Worm (Caenorhabditis elegans) whole organism, L4 larva: ENCODE results near the gene msp-113.

Experiments
- F44E2.7 ChIP-seq: fragments of 200-800 bp; sonication (Bioruptor generic); IDR thresholded peaks from 2 replicates; pipeline ENCODE4 v2.1.2; 2022; ENCODE audit warnings: missing genetic modification characterization, missing compliant biosample characterization
- T26A8.4 ChIP-seq: fragments of 200-800 bp; sonication (Bioruptor generic); IDR thresholded peaks from 2 replicates; pipeline ENCODE4 v1.3.6; 2022; ENCODE audit warnings: missing genetic modification characterization, missing compliant biosample characterization
- Y105C5A.15 ChIP-seq: fragments of 200-800 bp; sonication (Bioruptor generic); IDR thresholded peaks from 2 replicates; pipeline ENCODE4 v1.3.6; 2022; ENCODE audit warnings: missing genetic modification characterization, missing compliant biosample characterization
- Y75B8A.6 ChIP-seq: fragments of 200-800 bp; sonication (Bioruptor generic); IDR thresholded peaks from 2 replicates; pipeline ENCODE4 v1.3.6; 2022; ENCODE audit warnings: missing genetic modification reagents, missing genetic modification characterization, missing compliant biosample characterization
- ZK337.2 ChIP-seq: fragments of 200-800 bp; sonication (Bioruptor generic); IDR thresholded peaks from 2 replicates; pipeline ENCODE4 v1.3.6; 2022; ENCODE audit warnings: missing genetic modification reagents, missing genetic modification characterization, missing compliant biosample characterization
- aha-1 ChIP-seq: fragments of 150-350 bp; peaks from one replicate; lab custom pipeline; 2014; ENCODE audit warnings: missing biosample characterization, missing genetic modification characterization
- ceh-32 ChIP-seq: sonication (generic microtip); optimal IDR thresholded peaks from 2 replicates; lab custom pipeline; 2016; ENCODE audit warnings: mild to moderate bottlenecking, missing genetic modification characterization, missing compliant biosample characterization; ENCODE audit not compliant: poor library complexity
- ceh-62 ChIP-seq: sonication (generic microtip); optimal IDR thresholded peaks from 2 replicates; lab custom pipeline; 2017; ENCODE audit warnings: missing biosample characterization, missing genetic modification characterization
- cey-2 ChIP-seq: sonication (generic microtip); optimal IDR thresholded peaks from 3 replicates; lab custom pipeline; 2017; ENCODE audit warnings: missing genetic modification characterization, mild to moderate bottlenecking, missing compliant biosample characterization, antibody characterized with exemption, borderline replicate concordance; ENCODE audit not compliant: insufficient read depth
- daf-12 ChIP-seq: fragments of 150-350 bp; optimal IDR thresholded peaks from 2 replicates; lab custom pipeline; 2014; ENCODE audit warnings: missing biosample characterization, missing genetic modification reagents, missing genetic modification characterization
- daf-16 ChIP-seq, 3 experiments: sonication (generic microtip); optimal IDR thresholded peaks; 2 replicates each; lab custom pipeline; 2016 to 2017; ENCODE audit warnings: missing genetic modification characterization in 3 of 3, missing genetic modification reagents in 3 of 3, mild to moderate bottlenecking in 2 of 3, missing compliant biosample characterization in 2 of 3, missing biosample characterization in 1 of 3, moderate library complexity in 1 of 3
- dmd-6 ChIP-seq: fragments of 200-800 bp; sonication (Bioruptor generic); IDR thresholded peaks from 2 replicates; pipeline ENCODE4 v1.3.6; 2022; ENCODE audit warnings: missing genetic modification reagents, missing genetic modification characterization, missing compliant biosample characterization
- dmd-9 ChIP-seq: fragments of 200-800 bp; sonication (Bioruptor generic); IDR thresholded peaks from 2 replicates; pipeline ENCODE4 v1.3.6; 2022; ENCODE audit warnings: missing genetic modification reagents, missing genetic modification characterization, missing compliant biosample characterization
- duxl-1 ChIP-seq: sonication (generic microtip); optimal IDR thresholded peaks from 2 replicates; lab custom pipeline; 2016; ENCODE audit warnings: mild to moderate bottlenecking, missing genetic modification characterization, moderate library complexity, missing compliant biosample characterization; ENCODE audit not compliant: poor library complexity
- dve-1 ChIP-seq: sonication (generic microtip); optimal IDR thresholded peaks from 2 replicates; lab custom pipeline; 2017; ENCODE audit warnings: antibody characterized with exemption, mild to moderate bottlenecking, missing genetic modification characterization, missing compliant biosample characterization; ENCODE audit not compliant: insufficient read depth
- hif-1 ChIP-seq, 2 experiments: sonication (generic microtip); optimal IDR thresholded peaks; 2 replicates each; lab custom pipeline; 2016 to 2017; ENCODE audit warnings: missing compliant biosample characterization in 2 of 2, missing genetic modification characterization in 2 of 2, missing genetic modification reagents in 2 of 2, missing genotype in 2 of 2, mild to moderate bottlenecking in 1 of 2
- jun-1 ChIP-seq: fragments of 150-350 bp; optimal IDR thresholded peaks from 2 replicates; lab custom pipeline; 2014; ENCODE audit warnings: missing biosample characterization, missing genetic modification reagents, missing genetic modification characterization
- lim-7 ChIP-seq: fragments of 200-800 bp; sonication (Bioruptor generic); IDR thresholded peaks from 2 replicates; pipeline ENCODE4 v1.3.6; 2022; ENCODE audit warnings: missing genetic modification characterization, missing compliant biosample characterization
- lin-13 ChIP-seq: fragments of 150-350 bp; optimal IDR thresholded peaks from 2 replicates; lab custom pipeline; 2014; ENCODE audit warnings: missing biosample characterization, missing genetic modification reagents, missing genetic modification characterization
- lin-29 ChIP-seq: fragments of 200-800 bp; sonication (Bioruptor generic); IDR thresholded peaks from 2 replicates; pipeline ENCODE4 v1.3.6; 2022; ENCODE audit warnings: missing genetic modification reagents, missing genetic modification characterization, missing compliant biosample characterization
- lsy-2 ChIP-seq, 2 experiments: fragments of 150-350 bp in 1 of 2; sonication (generic microtip) in 1 of 2; optimal IDR thresholded peaks; 2 replicates each; lab custom pipeline; 2014 to 2017; ENCODE audit warnings: missing biosample characterization in 2 of 2, missing genetic modification characterization in 2 of 2
- madf-5 ChIP-seq, 2 experiments: fragments of 200-800 bp; sonication (Bioruptor generic); IDR thresholded peaks; 2 replicates each; pipeline ENCODE4 v1.3.6; 2022; ENCODE audit warnings: missing compliant biosample characterization in 2 of 2, missing genetic modification characterization in 2 of 2
- mep-1 ChIP-seq: fragments of 150-350 bp; sonication (generic microtip); optimal IDR thresholded peaks from 3 replicates; lab custom pipeline; 2014; ENCODE audit warnings: missing biosample characterization, missing genetic modification characterization
- nhr-102 ChIP-seq: sonication (generic microtip); optimal IDR thresholded peaks from 2 replicates; lab custom pipeline; 2016; ENCODE audit warnings: mild to moderate bottlenecking, missing genetic modification characterization, moderate library complexity, missing compliant biosample characterization
- nhr-25 ChIP-seq: sonication (generic microtip); optimal IDR thresholded peaks from 2 replicates; lab custom pipeline; 2017; ENCODE audit warnings: missing genetic modification characterization, mild to moderate bottlenecking, missing compliant biosample characterization, antibody characterized with exemption, moderate library complexity, borderline replicate concordance; ENCODE audit not compliant: insufficient read depth
- nhr-28 ChIP-seq: fragments of 150-350 bp; optimal IDR thresholded peaks from 2 replicates; lab custom pipeline; 2014; ENCODE audit warnings: missing biosample characterization, missing genetic modification characterization
- nhr-48 ChIP-seq: sonication (generic microtip); optimal IDR thresholded peaks from 2 replicates; lab custom pipeline; 2016; ENCODE audit warnings: mild to moderate bottlenecking, missing genetic modification characterization, missing compliant biosample characterization
- nhr-77 ChIP-seq: fragments of 150-350 bp; optimal IDR thresholded peaks from 2 replicates; lab custom pipeline; 2014; ENCODE audit warnings: missing biosample characterization, missing genetic modification characterization
- pha-4 ChIP-seq, 2 experiments: fragments of 150-350 bp in 1 of 2; fragments of 200-800 bp in 1 of 2; sonication (Bioruptor generic) in 1 of 2; IDR thresholded peaks in 1 of 2; optimal IDR thresholded peaks in 1 of 2; 2 replicates each; pipeline versions ENCODE4 v1.3.6 to Lab custom; 2014 to 2022; ENCODE audit warnings: missing genetic modification characterization in 2 of 2, missing genetic modification reagents in 2 of 2, missing biosample characterization in 1 of 2, missing compliant biosample characterization in 1 of 2
- tag-97 ChIP-seq: fragments of 200-800 bp; sonication (Bioruptor generic); IDR thresholded peaks from 2 replicates; pipeline ENCODE4 v1.3.6; 2022; ENCODE audit warnings: missing genetic modification characterization, missing compliant biosample characterization
- unc-62 ChIP-seq, 3 experiments: fragments of 150-350 bp in 1 of 3; sonication (generic microtip); optimal IDR thresholded peaks in 2 of 3; peaks in 1 of 3; 1 replicate in 1 of 3; 2 replicates in 2 of 3; lab custom pipeline; 2014 to 2017; ENCODE audit warnings: missing biosample characterization in 3 of 3, missing genetic modification characterization in 3 of 3, missing genetic modification reagents in 3 of 3, missing genotype in 1 of 3
- vab-7 ChIP-seq: fragments of 200-800 bp; sonication (Bioruptor generic); IDR thresholded peaks from 2 replicates; pipeline ENCODE4 v1.3.6; 2022; ENCODE audit warnings: missing genetic modification reagents, missing genetic modification characterization, missing compliant biosample characterization
- zfp-2 ChIP-seq: sonication (generic microtip); optimal IDR thresholded peaks from 2 replicates; lab custom pipeline; 2016; ENCODE audit warnings: mild to moderate bottlenecking, missing genetic modification characterization, missing compliant biosample characterization
- zfp-3 ChIP-seq: fragments of 200-800 bp; sonication (Bioruptor generic); conservative IDR thresholded peaks from 2 replicates; pipeline ENCODE4 v1.3.6; 2022; ENCODE audit warnings: missing genetic modification reagents, missing genetic modification characterization, missing compliant biosample characterization
- ztf-7 ChIP-seq: fragments of 150-350 bp; optimal IDR thresholded peaks from 2 replicates; lab custom pipeline; 2014; ENCODE audit warnings: missing biosample characterization, missing genetic modification characterization

The msp-113 gene

ce11 chrIV:5281457-5281856 is 16.3 kb upstream of the msp-113 start:
- TF ChIP-seq nhr-77 (tag; lab: Kevin White, UChicago): no peak
- no peak for TF ChIP-seq duxl-1
- no peak for TF ChIP-seq lsy-2 (tag; optimal IDR thresholded peaks at IDR 0.05; lab: Kevin White, UChicago)
- TF ChIP-seq lin-29: no peak
- TF ChIP-seq ZK337.2 (GFP tag; lab: Robert Waterston, UW): no peak
- TF ChIP-seq tag-97 (GFP tag; lab: Robert Waterston, UW): no peak
- TF ChIP-seq ztf-7 (tag; lab: Kevin White, UChicago): no peak
- no peak for TF ChIP-seq daf-16 (GFP tag; optimal IDR thresholded peaks at IDR 0.05; lab: Kevin White, UChicago)
- TF ChIP-seq daf-16 (tag; optimal IDR thresholded peaks at IDR 0.05; lab: Kevin White, UChicago): no peak
- no peak for TF ChIP-seq vab-7 (GFP tag; lab: Robert Waterston, UW)
- no peak for TF ChIP-seq mep-1 (tag; lab: Kevin White, UChicago)
- no peak for TF ChIP-seq nhr-25 (tag; lab: Kevin White, UChicago)
- no peak for TF ChIP-seq aha-1 (tag; lab: Kevin White, UChicago)
- TF ChIP-seq ceh-62 (tag; lab: Kevin White, UChicago): no peak
- no peak for TF ChIP-seq cey-2 (tag; lab: Kevin White, UChicago)
- no peak for TF ChIP-seq dmd-9 (GFP tag; lab: Robert Waterston, UW)
- no peak for TF ChIP-seq madf-5 (GFP tag; IDR thresholded peaks at IDR 0.05; lab: Robert Waterston, UW)
- no peak for TF ChIP-seq F44E2.7

DNA sequence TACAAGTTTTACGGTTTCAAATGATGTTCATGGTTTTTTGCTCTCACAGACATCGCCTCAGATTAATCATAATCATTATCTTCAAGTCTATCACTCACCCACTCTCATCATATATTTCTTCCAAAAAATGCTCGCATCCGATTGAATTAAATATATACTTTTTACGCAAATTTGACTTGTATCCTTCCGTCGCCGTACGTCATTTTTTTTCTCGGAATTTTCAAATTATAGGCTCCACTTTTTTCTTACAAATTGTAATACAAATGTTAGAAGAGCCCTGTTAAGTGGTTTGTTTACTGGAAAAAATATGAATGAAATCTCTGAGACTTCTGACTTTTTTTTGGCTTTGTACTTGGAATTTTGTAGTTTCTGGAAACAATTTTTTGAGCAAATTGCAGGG is 10.6 kb upstream of the msp-113 start:
- TF ChIP-seq zfp-3 (GFP tag; lab: Robert Waterston, UW): no peak
- TF ChIP-seq hif-1 (tag; optimal IDR thresholded peaks at IDR 0.05; lab: Kevin White, UChicago): no peak
- TF ChIP-seq unc-62 (GFP tag; optimal IDR thresholded peaks at IDR 0.05 in 1 of 2; lab: Kevin White, UChicago): no peak
- no peak for TF ChIP-seq unc-62 (tag; optimal IDR thresholded peaks at IDR 0.05; lab: Kevin White, UChicago)
- no peak for TF ChIP-seq jun-1 (tag; lab: Kevin White, UChicago)
- TF ChIP-seq nhr-28 (tag; lab: Kevin White, UChicago): no peak
- TF ChIP-seq dmd-9 (GFP tag; lab: Robert Waterston, UW): no peak
- no peak for TF ChIP-seq ztf-7 (tag; lab: Kevin White, UChicago)
- no peak for TF ChIP-seq nhr-102 (tag; lab: Kevin White, UChicago)
- no peak for TF ChIP-seq pha-4 (GFP tag; IDR thresholded peaks at IDR 0.05; lab: Robert Waterston, UW)
- no peak for TF ChIP-seq pha-4 (tag; optimal IDR thresholded peaks at IDR 0.05; lab: Kevin White, UChicago)
- TF ChIP-seq dve-1 (tag; lab: Kevin White, UChicago): no peak
- TF ChIP-seq ceh-32 (tag; lab: Kevin White, UChicago): no peak
- no peak for TF ChIP-seq daf-12 (tag; lab: Kevin White, UChicago)
- no peak for TF ChIP-seq Y105C5A.15 (GFP tag; lab: Robert Waterston, UW)
- TF ChIP-seq duxl-1: no peak
- no peak for TF ChIP-seq nhr-48 (tag; lab: Kevin White, UChicago)
- TF ChIP-seq lim-7: no peak
- TF ChIP-seq, all 104 proteins: peak for 0

DNA sequence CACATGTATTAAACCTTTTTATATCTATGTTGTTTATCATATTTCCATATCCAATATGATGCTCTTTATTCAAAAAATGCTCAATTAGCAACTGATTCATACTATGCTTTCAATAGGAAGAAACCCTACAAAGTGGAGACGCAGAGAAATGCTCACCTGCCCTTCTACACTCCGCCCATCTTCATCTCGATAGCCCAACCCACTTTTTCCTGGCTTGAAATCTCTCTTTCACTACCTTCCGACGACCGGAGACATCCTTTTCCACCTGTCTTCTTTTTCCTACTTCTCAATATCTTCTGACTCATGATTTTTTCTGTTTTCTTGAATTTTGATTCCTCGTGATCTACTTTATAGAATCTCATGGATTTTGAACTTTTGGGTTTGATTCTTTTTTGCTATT is 8.8 kb upstream of the msp-113 start:
- TF ChIP-seq cey-2 (tag; lab: Kevin White, UChicago): no peak
- no peak for TF ChIP-seq dmd-6 (GFP tag; lab: Robert Waterston, UW)
- no peak for TF ChIP-seq lin-13 (GFP tag; lab: Kevin White, UChicago)
- TF ChIP-seq T26A8.4 (GFP tag; lab: Robert Waterston, UW): no peak
- no peak for TF ChIP-seq nhr-28 (tag; lab: Kevin White, UChicago)
- no peak for TF ChIP-seq Y75B8A.6 (GFP tag; lab: Robert Waterston, UW)
- TF ChIP-seq zfp-2 (tag; lab: Kevin White, UChicago): no peak
- TF ChIP-seq, all 104 proteins: peak for 0
